Worm (Caenorhabditis elegans) whole organism, L3 larva: Measurements from ENCODE around the gene srsx-1.

Experiments used
- R02D3.7 ChIP-seq: fragments of 150-350 bp; optimal IDR thresholded peaks from 2 replicates; lab custom pipeline; 2014; ENCODE audit warnings: missing biosample characterization, missing genetic modification characterization
- ZK546.5 ChIP-seq: sonication (generic microtip); optimal IDR thresholded peaks from 2 replicates; lab custom pipeline; 2017; ENCODE audit warnings: missing biosample characterization, missing genetic modification characterization
- aly-2 ChIP-seq: fragments of 150-350 bp; optimal IDR thresholded peaks from 2 replicates; lab custom pipeline; 2014; ENCODE audit warnings: missing biosample characterization, missing genetic modification characterization
- ama-1 ChIP-seq: fragments of 150-350 bp; optimal IDR thresholded peaks from 2 replicates; lab custom pipeline; 2018
- ceh-28 ChIP-seq: fragments of 150-350 bp; optimal IDR thresholded peaks from 2 replicates; lab custom pipeline; 2014; ENCODE audit warnings: missing biosample characterization, missing genetic modification reagents, missing genetic modification characterization
- ceh-9 ChIP-seq: sonication (generic microtip); optimal IDR thresholded peaks from 2 replicates; lab custom pipeline; 2018; ENCODE audit warnings: missing biosample characterization, missing genetic modification characterization
- egl-27 ChIP-seq: sonication (generic microtip); optimal IDR thresholded peaks from 4 replicates; lab custom pipeline; 2017; ENCODE audit warnings: missing biosample characterization, missing genetic modification reagents, missing genetic modification characterization
- elt-1 ChIP-seq: fragments of 150-350 bp; optimal IDR thresholded peaks from 2 replicates; lab custom pipeline; 2014; ENCODE audit warnings: missing biosample characterization, missing genetic modification characterization
- elt-3 ChIP-seq, 3 experiments: fragments of 150-350 bp in 1 of 3; sonication (generic microtip) in 2 of 3; optimal IDR thresholded peaks; 2 replicates in 2 of 3; 4 replicates in 1 of 3; lab custom pipeline; 2014 to 2017; ENCODE audit warnings: missing biosample characterization in 3 of 3, missing genetic modification characterization in 3 of 3
- fkh-10 ChIP-seq: sonication (generic microtip); optimal IDR thresholded peaks from 2 replicates; lab custom pipeline; 2017; ENCODE audit warnings: missing biosample characterization, missing genetic modification reagents, missing genetic modification characterization
- fkh-2 ChIP-seq: fragments of 150-350 bp; optimal IDR thresholded peaks from 2 replicates; lab custom pipeline; 2014; ENCODE audit warnings: missing biosample characterization, missing genetic modification reagents, missing genetic modification characterization
- fos-1 ChIP-seq: fragments of 150-350 bp; optimal IDR thresholded peaks from 2 replicates; lab custom pipeline; 2014; ENCODE audit warnings: missing biosample characterization, missing genetic modification characterization
- hmg-11 ChIP-seq: sonication (generic microtip); optimal IDR thresholded peaks from 2 replicates; lab custom pipeline; 2016; ENCODE audit warnings: missing genetic modification characterization, missing compliant biosample characterization
- jun-1 ChIP-seq: fragments of 150-350 bp; optimal IDR thresholded peaks from 2 replicates; lab custom pipeline; 2014; ENCODE audit warnings: missing biosample characterization, missing genetic modification reagents, missing genetic modification characterization
- lin-15B ChIP-seq: fragments of 150-350 bp; optimal IDR thresholded peaks from 2 replicates; lab custom pipeline; 2014; ENCODE audit warnings: missing biosample characterization, missing genetic modification characterization
- lin-39 ChIP-seq: fragments of 150-350 bp; optimal IDR thresholded peaks from 2 replicates; lab custom pipeline; 2018; ENCODE audit warnings: missing biosample characterization, missing genetic modification reagents, missing genetic modification characterization
- lsy-12 ChIP-seq: sonication (generic microtip); optimal IDR thresholded peaks from 2 replicates; lab custom pipeline; 2016; ENCODE audit warnings: mild to moderate bottlenecking, missing genetic modification characterization, missing compliant biosample characterization
- mdl-1 ChIP-seq: fragments of 150-350 bp; optimal IDR thresholded peaks from 2 replicates; lab custom pipeline; 2014; ENCODE audit warnings: missing biosample characterization, missing genetic modification characterization
- nfya-1 ChIP-seq: sonication (generic microtip); optimal IDR thresholded peaks from 2 replicates; lab custom pipeline; 2017; ENCODE audit warnings: missing genetic modification characterization, mild to moderate bottlenecking, missing compliant biosample characterization, antibody characterized with exemption, moderate library complexity; ENCODE audit not compliant: insufficient read depth
- nhr-11 ChIP-seq: fragments of 150-350 bp; optimal IDR thresholded peaks from 2 replicates; lab custom pipeline; 2014; ENCODE audit warnings: missing biosample characterization, missing genetic modification characterization
- nhr-12 ChIP-seq: fragments of 150-350 bp; optimal IDR thresholded peaks from 2 replicates; lab custom pipeline; 2014; ENCODE audit warnings: missing biosample characterization, missing genetic modification characterization
- nhr-23 ChIP-seq: fragments of 150-350 bp; optimal IDR thresholded peaks from 2 replicates; lab custom pipeline; 2014; ENCODE audit warnings: missing biosample characterization, missing genetic modification reagents, missing genetic modification characterization
- nhr-25 ChIP-seq: sonication (generic microtip); optimal IDR thresholded peaks from 2 replicates; lab custom pipeline; 2017; ENCODE audit warnings: missing biosample characterization, missing genetic modification characterization
- nhr-28 ChIP-seq: fragments of 150-350 bp; optimal IDR thresholded peaks from 2 replicates; lab custom pipeline; 2014; ENCODE audit warnings: missing biosample characterization, missing genetic modification characterization
- nhr-43 ChIP-seq: sonication (generic microtip); optimal IDR thresholded peaks from 2 replicates; lab custom pipeline; 2016; ENCODE audit warnings: mild to moderate bottlenecking, missing genetic modification characterization, missing compliant biosample characterization; ENCODE audit not compliant: poor library complexity, severe bottlenecking
- nhr-67 ChIP-seq: fragments of 150-350 bp; optimal IDR thresholded peaks from 2 replicates; lab custom pipeline; 2014; ENCODE audit warnings: missing biosample characterization, missing genetic modification characterization
- nhr-76 ChIP-seq: fragments of 150-350 bp; sonication (generic microtip); optimal IDR thresholded peaks from 5 replicates; lab custom pipeline; 2014; ENCODE audit warnings: missing biosample characterization, missing genetic modification characterization
- nhr-77 ChIP-seq: fragments of 150-350 bp; optimal IDR thresholded peaks from 2 replicates; lab custom pipeline; 2014; ENCODE audit warnings: missing biosample characterization, missing genetic modification characterization
- pha-4 ChIP-seq: fragments of 150-350 bp; optimal IDR thresholded peaks from 2 replicates; lab custom pipeline; 2014; ENCODE audit warnings: missing biosample characterization, missing genetic modification reagents, missing genetic modification characterization
- pqm-1 ChIP-seq: fragments of 150-350 bp; optimal IDR thresholded peaks from 2 replicates; lab custom pipeline; 2017; ENCODE audit warnings: missing biosample characterization, missing genetic modification characterization, inconsistent platforms
- sea-2 ChIP-seq: fragments of 150-350 bp; sonication (generic microtip); optimal IDR thresholded peaks from 4 replicates; lab custom pipeline; 2014; ENCODE audit warnings: missing biosample characterization, missing genetic modification reagents, missing genetic modification characterization
- skn-1 ChIP-seq: fragments of 150-350 bp; optimal IDR thresholded peaks from 2 replicates; lab custom pipeline; 2014; ENCODE audit warnings: missing biosample characterization, missing genetic modification characterization
- snpc-4 ChIP-seq: fragments of 150-350 bp; optimal IDR thresholded peaks from 2 replicates; lab custom pipeline; 2014; ENCODE audit warnings: missing biosample characterization, missing genetic modification characterization
- tbx-2 ChIP-seq: sonication (generic microtip); optimal IDR thresholded peaks from 2 replicates; lab custom pipeline; 2016; ENCODE audit warnings: mild to moderate bottlenecking, missing genetic modification characterization, missing compliant biosample characterization
- unc-39 ChIP-seq: sonication (generic microtip); optimal IDR thresholded peaks from 4 replicates; lab custom pipeline; 2017; ENCODE audit warnings: missing biosample characterization, missing genetic modification characterization
- unc-62 ChIP-seq: fragments of 150-350 bp; sonication (generic microtip); optimal IDR thresholded peaks from 4 replicates; lab custom pipeline; 2014; ENCODE audit warnings: missing biosample characterization, missing genetic modification reagents, missing genetic modification characterization
- ztf-11 ChIP-seq: fragments of 150-350 bp; optimal IDR thresholded peaks from 2 replicates; lab custom pipeline; 2014; ENCODE audit warnings: missing biosample characterization, missing genetic modification characterization

Gene srsx-1

DNA sequence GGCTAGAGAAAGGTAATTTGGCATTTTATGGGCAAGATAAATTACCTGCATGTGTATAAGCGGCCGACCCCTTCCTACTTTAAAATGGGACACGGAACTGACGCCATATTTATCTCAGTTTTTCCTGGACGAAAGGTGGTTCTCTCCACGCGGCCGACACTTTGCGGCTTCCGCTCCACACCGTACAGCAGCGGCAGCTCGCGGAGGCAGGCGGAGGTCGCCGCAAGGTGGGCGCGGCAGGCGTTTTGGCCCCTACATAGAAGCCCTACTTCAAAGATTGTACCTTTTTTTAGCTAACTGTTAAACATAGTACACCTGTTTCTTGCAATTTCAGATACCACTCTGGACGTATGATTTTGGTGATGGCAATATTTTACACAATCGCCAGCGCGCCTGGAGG lies 28.6 kb upstream of the srsx-1 start:
- TF ChIP-seq skn-1 (no peak), ceh-9 (tag; lab: Kevin White, UChicago) (no peak), ztf-11 (tag; lab: Kevin White, UChicago) (no peak), snpc-4 (tag; lab: Kevin White, UChicago) (no peak), ceh-28 (tag; lab: Kevin White, UChicago) (no peak), nhr-28 (tag; lab: Kevin White, UChicago) (no peak), nhr-77 (tag; lab: Kevin White, UChicago) (no peak), egl-27 (no peak), unc-62 (no peak), pqm-1 (tag; lab: Kevin White, UChicago) (no peak), mdl-1 (tag; lab: Kevin White, UChicago) (no peak), unc-39 (tag; lab: Kevin White, UChicago) (no peak), sea-2 (GFP tag; lab: Kevin White, UChicago) (no peak), jun-1 (tag; lab: Kevin White, UChicago) (no peak), ama-1 (no peak)

DNA sequence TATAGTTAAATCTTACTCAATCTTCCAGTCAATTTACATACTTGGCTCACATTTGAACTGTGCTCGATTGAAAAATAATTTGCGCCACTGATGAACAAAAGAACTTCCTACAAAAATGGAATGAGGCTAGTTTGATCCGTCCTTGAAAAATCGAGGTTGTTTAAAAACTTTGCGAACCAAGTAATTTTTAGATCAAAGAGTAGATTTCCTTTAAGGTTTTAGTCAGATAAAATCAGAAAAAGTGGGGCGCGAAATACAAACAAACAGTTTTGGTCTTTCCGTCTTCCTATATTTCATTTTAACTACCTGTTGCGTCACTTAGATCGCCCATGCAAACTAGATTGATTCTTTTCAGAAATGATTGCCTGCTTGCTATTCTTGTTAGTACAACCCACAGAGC lies 24.0 kb upstream of the srsx-1 start, which contains the start of gene Y68A4A.10:
TSS of gene Y68A4A.10 (plus strand) at position 301 of the 400 bp plus-strand sequence.
- no peak for TF ChIP-seq nhr-23 (tag; lab: Kevin White, UChicago)
- no peak for TF ChIP-seq fkh-10
- TF ChIP-seq lin-39 (tag; lab: Kevin White, UChicago): no peak
- no peak for TF ChIP-seq ztf-11 (tag; lab: Kevin White, UChicago)
- no peak for TF ChIP-seq nhr-67
- TF ChIP-seq nhr-12 (tag; lab: Kevin White, UChicago): no peak
- no peak for TF ChIP-seq R02D3.7 (tag; lab: Kevin White, UChicago)

DNA sequence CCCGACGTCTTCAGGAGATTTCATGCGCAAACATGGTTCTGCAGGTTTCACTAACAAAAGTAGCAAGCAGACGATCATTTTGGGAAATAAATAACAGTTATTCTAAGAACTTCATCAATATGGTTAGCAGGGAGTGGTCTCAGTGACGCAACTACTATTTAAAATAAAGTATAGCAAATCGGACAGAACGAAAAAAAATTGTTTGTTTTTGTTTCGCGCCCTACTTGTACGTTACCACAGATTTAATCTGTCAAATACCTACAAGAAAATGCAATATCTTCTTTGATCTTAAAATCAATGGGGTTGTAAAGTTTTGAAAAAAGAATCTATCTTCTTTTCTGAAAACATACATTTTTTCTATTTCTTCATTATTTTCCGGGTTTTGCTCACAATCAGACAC lies 21.1 kb upstream of the srsx-1 start, which contains the start of gene srz-96:
TSS of gene srz-96 (plus strand) at position 301 of the 400 bp plus-strand sequence.
- TF ChIP-seq mdl-1 (tag; lab: Kevin White, UChicago) (no peak), nhr-11 (tag; lab: Kevin White, UChicago) (no peak), lin-15B (no peak), fkh-2 (tag; lab: Kevin White, UChicago) (no peak), tbx-2 (no peak), elt-3 (tag; optimal IDR thresholded peaks at IDR 0.05; lab: Kevin White, UChicago) (no peak), pha-4 (tag; lab: Kevin White, UChicago) (no peak), nfya-1 (no peak), egl-27 (no peak), nhr-25 (tag; lab: Kevin White, UChicago) (no peak), nhr-76 (no peak), ceh-9 (tag; lab: Kevin White, UChicago) (no peak), aly-2 (tag; lab: Kevin White, UChicago) (no peak)

DNA sequence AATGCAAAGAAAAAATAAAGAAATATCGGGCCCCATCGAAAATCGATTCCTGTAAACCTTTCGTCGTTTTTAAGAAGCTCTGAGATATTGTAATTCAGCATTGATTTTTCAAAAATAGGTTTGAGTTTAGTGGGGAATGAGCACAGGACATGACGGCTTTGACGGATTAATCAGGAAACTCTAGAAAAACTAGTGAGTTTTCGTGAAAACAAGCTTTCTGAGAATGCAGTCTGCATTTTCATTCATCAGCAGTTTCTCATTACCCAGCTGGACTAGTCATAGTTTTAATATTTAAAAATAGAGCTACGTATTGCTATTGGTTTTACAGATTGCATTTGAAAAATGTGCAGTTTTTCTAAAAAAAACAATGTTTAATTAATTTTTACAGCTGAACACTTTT lies 14.4 kb upstream of the srsx-1 start, which contains the start of gene srz-47:
TSS of gene srz-47 (minus strand) at position 101 of the 400 bp plus-strand sequence.
- no peak for TF ChIP-seq mdl-1 (tag; lab: Kevin White, UChicago)
- no peak for TF ChIP-seq elt-1
- no peak for TF ChIP-seq ZK546.5 (tag; lab: Kevin White, UChicago)
- no peak for TF ChIP-seq fos-1
- no peak for TF ChIP-seq nfya-1
- no peak for TF ChIP-seq fkh-2 (tag; lab: Kevin White, UChicago)
- TF ChIP-seq elt-3 (tag; optimal IDR thresholded peaks at IDR 0.05; lab: Kevin White, UChicago): no peak
- no peak for TF ChIP-seq nhr-43 (tag; lab: Kevin White, UChicago)
- no peak for TF ChIP-seq nhr-76
- no peak for TF ChIP-seq unc-39 (tag; lab: Kevin White, UChicago)
- no peak for TF ChIP-seq nhr-28 (tag; lab: Kevin White, UChicago)
- TF ChIP-seq nhr-12 (tag; lab: Kevin White, UChicago): no peak
- TF ChIP-seq lsy-12: no peak
- no peak for TF ChIP-seq egl-27
- no peak for TF ChIP-seq nhr-77 (tag; lab: Kevin White, UChicago)
- no peak for TF ChIP-seq unc-62
- no peak for TF ChIP-seq jun-1 (tag; lab: Kevin White, UChicago)
- TF ChIP-seq hmg-11: no peak
- TF ChIP-seq, all 47 proteins: peak for 0
